Worm (Caenorhabditis elegans): ENCODE measurements around the gene clec-199.

DNA sequence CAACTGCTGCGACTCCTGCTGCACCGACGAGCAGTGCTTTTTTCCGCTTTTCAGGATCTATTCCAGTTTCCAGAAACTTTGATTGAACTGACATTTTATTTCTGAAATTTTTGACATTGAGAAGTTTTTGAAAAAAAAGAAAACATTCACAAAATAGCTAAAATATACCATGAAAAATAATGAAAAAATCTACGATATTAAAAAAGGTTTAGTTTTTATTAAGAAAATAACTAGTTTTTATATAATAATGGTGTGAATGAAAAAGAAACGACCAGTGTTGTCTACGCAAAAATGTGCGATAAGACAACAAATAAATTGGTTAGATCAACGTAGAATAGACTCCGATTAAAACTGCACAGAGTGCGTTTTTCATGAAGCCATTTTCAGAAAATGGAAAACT, 53.8 kb downstream of the clec-199 start, which contains the start of gene pmp-4:
- TF ChIP-seq fos-1 (tag; optimal IDR thresholded peaks at IDR 0.05): peak; percentile 10
- no peak for TF ChIP-seq nhr-11 (tag; optimal IDR thresholded peaks at IDR 0.05)
- no peak for TF ChIP-seq nhr-12 (tag; optimal IDR thresholded peaks at IDR 0.05)
- TF ChIP-seq nhr-129 (tag; optimal IDR thresholded peaks at IDR 0.05): no peak
- no peak for TF ChIP-seq zag-1 (tag; optimal IDR thresholded peaks at IDR 0.05)
- TF ChIP-seq ceh-16 (tag; optimal IDR thresholded peaks at IDR 0.05): no peak
- no peak for TF ChIP-seq mbf-1 (tag; optimal IDR thresholded peaks at IDR 0.05)
- no peak for TF ChIP-seq ztf-11 (tag; optimal IDR thresholded peaks at IDR 0.05)
- no peak for TF ChIP-seq C34F6.9 (tag; optimal IDR thresholded peaks at IDR 0.05)
